Worm (Caenorhabditis elegans) whole organism, L3 larva: ENCODE results near the gene C50F4.12.

Experiments
- ZK546.5 ChIP-seq: sonication (generic microtip); optimal IDR thresholded peaks from 2 replicates; lab custom pipeline; 2017; ENCODE audit warnings: missing biosample characterization, missing genetic modification characterization
- ceh-28 ChIP-seq: fragments of 150-350 bp; optimal IDR thresholded peaks from 2 replicates; lab custom pipeline; 2014; ENCODE audit warnings: missing biosample characterization, missing genetic modification reagents, missing genetic modification characterization
- ceh-82 ChIP-seq: fragments of 150-350 bp; optimal IDR thresholded peaks from 2 replicates; lab custom pipeline; 2014; ENCODE audit warnings: missing biosample characterization, missing genetic modification characterization
- ceh-9 ChIP-seq: sonication (generic microtip); optimal IDR thresholded peaks from 2 replicates; lab custom pipeline; 2018; ENCODE audit warnings: missing biosample characterization, missing genetic modification characterization
- daf-12 ChIP-seq: fragments of 150-350 bp; optimal IDR thresholded peaks from 2 replicates; lab custom pipeline; 2014; ENCODE audit warnings: missing biosample characterization, missing genetic modification reagents, missing genetic modification characterization
- egl-27 ChIP-seq: sonication (generic microtip); optimal IDR thresholded peaks from 4 replicates; lab custom pipeline; 2017; ENCODE audit warnings: missing biosample characterization, missing genetic modification reagents, missing genetic modification characterization
- egl-5 ChIP-seq: fragments of 150-350 bp; optimal IDR thresholded peaks from 2 replicates; lab custom pipeline; 2017; ENCODE audit warnings: missing biosample characterization, missing genetic modification reagents, missing genetic modification characterization, inconsistent platforms
- elt-1 ChIP-seq: fragments of 150-350 bp; optimal IDR thresholded peaks from 2 replicates; lab custom pipeline; 2014; ENCODE audit warnings: missing biosample characterization, missing genetic modification characterization
- elt-2 ChIP-seq: sonication (generic microtip); optimal IDR thresholded peaks from 2 replicates; lab custom pipeline; 2016; ENCODE audit warnings: missing genetic modification reagents, mild to moderate bottlenecking, missing genetic modification characterization, missing compliant biosample characterization
- elt-3 ChIP-seq, 3 experiments: fragments of 150-350 bp in 1 of 3; sonication (generic microtip) in 2 of 3; optimal IDR thresholded peaks; 2 replicates in 2 of 3; 4 replicates in 1 of 3; lab custom pipeline; 2014 to 2017; ENCODE audit warnings: missing biosample characterization in 3 of 3, missing genetic modification characterization in 3 of 3
- eor-1 ChIP-seq, 2 experiments: fragments of 150-350 bp; optimal IDR thresholded peaks; 2 replicates each; lab custom pipeline; 2014 to 2018; ENCODE audit warnings: missing biosample characterization in 2 of 2, missing genetic modification characterization in 2 of 2
- fkh-10 ChIP-seq: sonication (generic microtip); optimal IDR thresholded peaks from 2 replicates; lab custom pipeline; 2017; ENCODE audit warnings: missing biosample characterization, missing genetic modification reagents, missing genetic modification characterization
- fkh-2 ChIP-seq: fragments of 150-350 bp; optimal IDR thresholded peaks from 2 replicates; lab custom pipeline; 2014; ENCODE audit warnings: missing biosample characterization, missing genetic modification reagents, missing genetic modification characterization
- fos-1 ChIP-seq: fragments of 150-350 bp; optimal IDR thresholded peaks from 2 replicates; lab custom pipeline; 2014; ENCODE audit warnings: missing biosample characterization, missing genetic modification characterization
- hmg-11 ChIP-seq: sonication (generic microtip); optimal IDR thresholded peaks from 2 replicates; lab custom pipeline; 2016; ENCODE audit warnings: missing genetic modification characterization, missing compliant biosample characterization
- jun-1 ChIP-seq: fragments of 150-350 bp; optimal IDR thresholded peaks from 2 replicates; lab custom pipeline; 2014; ENCODE audit warnings: missing biosample characterization, missing genetic modification reagents, missing genetic modification characterization
- lin-15B ChIP-seq: fragments of 150-350 bp; optimal IDR thresholded peaks from 2 replicates; lab custom pipeline; 2014; ENCODE audit warnings: missing biosample characterization, missing genetic modification characterization
- lin-39 ChIP-seq: fragments of 150-350 bp; optimal IDR thresholded peaks from 2 replicates; lab custom pipeline; 2018; ENCODE audit warnings: missing biosample characterization, missing genetic modification reagents, missing genetic modification characterization
- mdl-1 ChIP-seq: fragments of 150-350 bp; optimal IDR thresholded peaks from 2 replicates; lab custom pipeline; 2014; ENCODE audit warnings: missing biosample characterization, missing genetic modification characterization
- nhr-12 ChIP-seq: fragments of 150-350 bp; optimal IDR thresholded peaks from 2 replicates; lab custom pipeline; 2014; ENCODE audit warnings: missing biosample characterization, missing genetic modification characterization
- nhr-23 ChIP-seq: fragments of 150-350 bp; optimal IDR thresholded peaks from 2 replicates; lab custom pipeline; 2014; ENCODE audit warnings: missing biosample characterization, missing genetic modification reagents, missing genetic modification characterization
- nhr-237 ChIP-seq: fragments of 150-350 bp; optimal IDR thresholded peaks from 2 replicates; lab custom pipeline; 2014; ENCODE audit warnings: missing biosample characterization, missing genetic modification characterization
- nhr-25 ChIP-seq: sonication (generic microtip); optimal IDR thresholded peaks from 2 replicates; lab custom pipeline; 2017; ENCODE audit warnings: missing biosample characterization, missing genetic modification characterization
- nhr-67 ChIP-seq: fragments of 150-350 bp; optimal IDR thresholded peaks from 2 replicates; lab custom pipeline; 2014; ENCODE audit warnings: missing biosample characterization, missing genetic modification characterization
- nhr-76 ChIP-seq: fragments of 150-350 bp; sonication (generic microtip); optimal IDR thresholded peaks from 5 replicates; lab custom pipeline; 2014; ENCODE audit warnings: missing biosample characterization, missing genetic modification characterization
- nhr-77 ChIP-seq: fragments of 150-350 bp; optimal IDR thresholded peaks from 2 replicates; lab custom pipeline; 2014; ENCODE audit warnings: missing biosample characterization, missing genetic modification characterization
- pha-4 ChIP-seq: fragments of 150-350 bp; optimal IDR thresholded peaks from 2 replicates; lab custom pipeline; 2014; ENCODE audit warnings: missing biosample characterization, missing genetic modification reagents, missing genetic modification characterization
- pqm-1 ChIP-seq: fragments of 150-350 bp; optimal IDR thresholded peaks from 2 replicates; lab custom pipeline; 2017; ENCODE audit warnings: missing biosample characterization, missing genetic modification characterization, inconsistent platforms
- tbx-2 ChIP-seq: sonication (generic microtip); optimal IDR thresholded peaks from 2 replicates; lab custom pipeline; 2016; ENCODE audit warnings: mild to moderate bottlenecking, missing genetic modification characterization, missing compliant biosample characterization
- unc-39 ChIP-seq: sonication (generic microtip); optimal IDR thresholded peaks from 4 replicates; lab custom pipeline; 2017; ENCODE audit warnings: missing biosample characterization, missing genetic modification characterization
- unc-62 ChIP-seq: fragments of 150-350 bp; sonication (generic microtip); optimal IDR thresholded peaks from 4 replicates; lab custom pipeline; 2014; ENCODE audit warnings: missing biosample characterization, missing genetic modification reagents, missing genetic modification characterization
- zag-1 ChIP-seq: fragments of 150-350 bp; optimal IDR thresholded peaks from 2 replicates; lab custom pipeline; 2014; ENCODE audit warnings: missing biosample characterization, missing genetic modification characterization
- ztf-11 ChIP-seq: fragments of 150-350 bp; optimal IDR thresholded peaks from 2 replicates; lab custom pipeline; 2014; ENCODE audit warnings: missing biosample characterization, missing genetic modification characterization
- ztf-4 ChIP-seq: fragments of 150-350 bp; optimal IDR thresholded peaks from 2 replicates; lab custom pipeline; 2014; ENCODE audit warnings: missing biosample characterization, missing genetic modification characterization

C50F4.12 gene

ce11 chrV:9500826-9501451 is 38.6 kb downstream of the C50F4.12 start, which contains the start of gene swt-5:
swt-5 (plus strand) TSS chrV:9501401.
- TF ChIP-seq nhr-25 (tag; lab: Kevin White, UChicago) (peak; percentile 65), elt-1 (tag; lab: Kevin White, UChicago) (peak; percentile 91), lin-15B (tag; lab: Kevin White, UChicago) (no peak)

- TF ChIP-seq elt-1 (tag; lab: Kevin White, UChicago) (peak; percentile 62), hmg-11 (tag; lab: Kevin White, UChicago) (no peak), eor-1 (tag; optimal IDR thresholded peaks at IDR 0.05; lab: Kevin White, UChicago) (no peak), lin-39 (no peak), fkh-2 (no peak), tbx-2 (tag; lab: Kevin White, UChicago) (no peak), nhr-25 (tag; lab: Kevin White, UChicago) (peak; percentile 59), ceh-28 (tag; lab: Kevin White, UChicago) (no peak), ztf-4 (tag; lab: Kevin White, UChicago) (no peak), lin-15B (tag; lab: Kevin White, UChicago) (no peak), mdl-1 (no peak), nhr-76 (no peak), egl-5 (tag; lab: Kevin White, UChicago) (no peak), elt-3 (tag; optimal IDR thresholded peaks at IDR 0.05; lab: Kevin White, UChicago) (no peak), nhr-67 (no peak), unc-62 (no peak), daf-12 (no peak)
Observed at ce11 chrV:9499295-9499694, 40.2 kb downstream of the C50F4.12 start.

DNA sequence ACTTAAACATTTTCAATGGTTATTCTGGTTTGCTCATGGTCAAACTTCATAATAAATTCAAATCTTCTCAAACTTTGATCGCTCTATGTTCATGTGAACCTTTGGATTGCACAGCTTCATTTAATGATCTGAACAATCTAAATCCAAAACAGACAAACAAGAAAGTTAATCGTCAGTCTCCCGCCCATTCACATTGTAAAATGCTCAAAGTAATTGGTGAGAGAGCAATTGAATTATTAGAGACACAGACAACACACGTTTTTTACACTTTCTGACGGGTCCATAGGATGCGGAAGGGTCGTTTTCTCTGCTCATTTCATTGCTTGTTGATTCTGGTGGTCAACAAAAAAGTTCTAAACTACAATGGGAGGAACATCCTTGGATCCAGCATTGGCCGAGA is 42.8 kb downstream of the C50F4.12 start, which contains the start of gene gsnl-1:
gsnl-1 (plus strand) TSS at position 301 of the 400 bp plus-strand sequence.
- no peak for TF ChIP-seq ztf-11 (tag; lab: Kevin White, UChicago)
- no peak for TF ChIP-seq unc-39
- no peak for TF ChIP-seq nhr-237
- no peak for TF ChIP-seq nhr-76
- TF ChIP-seq egl-5 (tag; lab: Kevin White, UChicago), result peak; percentile 13
- no peak for TF ChIP-seq ZK546.5 (tag; lab: Kevin White, UChicago)
- TF ChIP-seq pha-4 (tag; lab: Kevin White, UChicago), result no peak
- TF ChIP-seq fkh-10 (GFP tag; lab: Kevin White, UChicago), result no peak

DNA sequence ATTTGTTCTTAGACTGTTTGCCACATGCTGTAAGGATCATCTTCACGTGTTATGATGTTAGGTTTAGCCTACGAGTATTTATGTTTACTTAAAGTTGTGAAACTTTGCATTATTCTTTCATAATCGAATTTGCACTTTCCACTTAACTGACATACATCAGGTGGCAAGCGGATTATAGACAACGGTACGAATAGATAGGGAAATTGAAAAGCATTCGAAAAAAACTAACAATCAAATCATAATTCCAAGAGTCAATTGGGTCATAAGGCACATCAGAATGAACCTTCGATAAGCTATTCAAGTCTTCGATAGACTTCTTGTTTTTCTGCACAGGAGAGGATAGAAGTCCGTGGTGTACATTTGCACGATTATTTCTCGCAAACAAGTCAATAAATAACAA is 47.1 kb downstream of the C50F4.12 start:
- TF ChIP-seq pqm-1 (peak; percentile 75), elt-2 (tag; lab: Kevin White, UChicago) (peak; percentile 69), lin-39 (no peak)

- no peak for TF ChIP-seq zag-1 (tag; lab: Kevin White, UChicago)
- no peak for TF ChIP-seq ceh-82 (tag; lab: Kevin White, UChicago)
- no peak for TF ChIP-seq tbx-2 (tag; lab: Kevin White, UChicago)
- no peak for TF ChIP-seq ceh-9 (tag; lab: Kevin White, UChicago)
- TF ChIP-seq nhr-12 (tag; lab: Kevin White, UChicago), result no peak
- TF ChIP-seq nhr-237, result no peak
- TF ChIP-seq nhr-67, result no peak
- TF ChIP-seq nhr-76, result no peak
- TF ChIP-seq unc-62, result no peak
- peak; percentile 87 for TF ChIP-seq elt-2 (tag; lab: Kevin White, UChicago)
- TF ChIP-seq jun-1 (tag; lab: Kevin White, UChicago), result peak; percentile 44
- peak; percentile 70 for TF ChIP-seq pqm-1
- no peak for TF ChIP-seq egl-27 (tag; lab: Kevin White, UChicago)
- no peak for TF ChIP-seq ztf-4 (tag; lab: Kevin White, UChicago)
- no peak for TF ChIP-seq nhr-77 (tag; lab: Kevin White, UChicago)
- no peak for TF ChIP-seq fkh-10 (GFP tag; lab: Kevin White, UChicago)
- TF ChIP-seq nhr-23, result no peak
- TF ChIP-seq egl-5 (tag; lab: Kevin White, UChicago), result no peak
- TF ChIP-seq mdl-1, result no peak
- no peak for TF ChIP-seq fos-1 (tag; lab: Kevin White, UChicago)
- no peak for TF ChIP-seq lin-15B (tag; lab: Kevin White, UChicago)
- TF ChIP-seq pha-4 (tag; lab: Kevin White, UChicago), result peak; percentile 67
- TF ChIP-seq nhr-25 (tag; lab: Kevin White, UChicago), result no peak
Observed at ce11 chrV:9491440-9492160, 47.9 kb downstream of the C50F4.12 start, which contains the start of gene K06A4.7. K06A4.7 (minus strand) TSS chrV:9491490.
